Fruit fly (Drosophila melanogaster) whole organism, embryonic: ENCODE data around the gene CG42366.
A peak's percentile ranks its signal among the peaks of the same experiment; 100 is the strongest.

Source experiments
- Adf1 ChIP-seq: fragments of 200-800 bp; sonication (Bioruptor generic); IDR thresholded peaks from 2 replicates; pipeline ENCODE4 v1.3.6; 2022; ENCODE audit warnings: missing biosample characterization, missing genetic modification characterization
- BEAF-32 ChIP-seq: fragments of 200-800 bp; sonication (Bioruptor generic); optimal IDR thresholded peaks from 3 replicates; lab custom pipeline; 2017; ENCODE audit warnings: missing biosample characterization, missing genetic modification characterization, mild to moderate bottlenecking, moderate library complexity, missing genetic modification reagents
- Bgb ChIP-seq: fragments of 200-800 bp; sonication (Bioruptor generic); IDR thresholded peaks from 2 replicates; pipeline ENCODE4 v1.3.6; 2022; ENCODE audit warnings: missing biosample characterization, missing genetic modification characterization; ENCODE audit not compliant: partially characterized antibody
- CG10565 ChIP-seq: fragments of 200-800 bp; sonication (Bioruptor generic); optimal IDR thresholded peaks from 3 replicates; lab custom pipeline; 2016; ENCODE audit warnings: missing biosample characterization, mild to moderate bottlenecking, missing genetic modification characterization
- CG11456 ChIP-seq: fragments of 200-800 bp; sonication (Bioruptor generic); IDR thresholded peaks from 3 replicates; pipeline ENCODE4 v1.3.6; 2022; ENCODE audit warnings: missing biosample characterization, missing genetic modification characterization
- CG11695 ChIP-seq: fragments of 200-800 bp; sonication (Bioruptor generic); IDR thresholded peaks from 3 replicates; pipeline ENCODE4 v1.3.6; 2022; ENCODE audit warnings: missing biosample characterization, missing genetic modification characterization
- CG11723 ChIP-seq: fragments of 200-800 bp; sonication (Bioruptor generic); optimal IDR thresholded peaks from 2 replicates; lab custom pipeline; 2017; ENCODE audit warnings: missing biosample characterization, mild to moderate bottlenecking, missing genetic modification characterization
- CG12104 ChIP-seq: fragments of 200-800 bp; sonication (Bioruptor generic); optimal IDR thresholded peaks from 3 replicates; lab custom pipeline; 2016; ENCODE audit warnings: missing biosample characterization, missing genetic modification characterization
- CG14710 ChIP-seq: fragments of 200-800 bp; sonication (Bioruptor generic); optimal IDR thresholded peaks from 3 replicates; lab custom pipeline; 2019; ENCODE audit warnings: missing biosample characterization, mild to moderate bottlenecking, missing genetic modification characterization, moderate library complexity
- CG14860 ChIP-seq: fragments of 200-800 bp; sonication (Bioruptor generic); IDR thresholded peaks from 3 replicates; pipeline ENCODE4 v1.3.6; 2022; ENCODE audit warnings: missing biosample characterization, missing genetic modification characterization; ENCODE audit not compliant: partially characterized antibody
- CG16863 ChIP-seq: fragments of 200-800 bp; sonication (Bioruptor generic); optimal IDR thresholded peaks from 3 replicates; lab custom pipeline; 2016; ENCODE audit warnings: missing biosample characterization, missing genetic modification characterization
- CG18011 ChIP-seq: fragments of 200-800 bp; sonication (Bioruptor generic); optimal IDR thresholded peaks from 2 replicates; lab custom pipeline; 2017; ENCODE audit warnings: missing biosample characterization, missing genetic modification characterization, mild to moderate bottlenecking, moderate library complexity, missing genotype
- CG2202 ChIP-seq: fragments of 200-800 bp; sonication (Bioruptor generic); optimal IDR thresholded peaks from 2 replicates; lab custom pipeline; 2018; ENCODE audit warnings: missing biosample characterization, mild to moderate bottlenecking, missing genetic modification characterization
- CG34224 ChIP-seq: fragments of 200-800 bp; sonication (Bioruptor generic); IDR thresholded peaks from 3 replicates; pipeline ENCODE4 v1.3.6; 2022; ENCODE audit warnings: missing biosample characterization, missing genetic modification characterization; ENCODE audit not compliant: partially characterized antibody
- CG34422 ChIP-seq: fragments of 200-800 bp; sonication (Bioruptor generic); IDR thresholded peaks from 3 replicates; pipeline ENCODE4 v1.3.6; 2022; ENCODE audit warnings: missing biosample characterization, missing genetic modification characterization
- CG6254 ChIP-seq: fragments of 200-800 bp; sonication (Bioruptor generic); optimal IDR thresholded peaks from 3 replicates; lab custom pipeline; 2017; ENCODE audit warnings: mild to moderate bottlenecking, missing biosample characterization, missing genetic modification reagents, missing genetic modification characterization
- CG6791 ChIP-seq: fragments of 200-800 bp; sonication (Bioruptor generic); IDR thresholded peaks from 3 replicates; pipeline ENCODE4 v1.3.6; 2022; ENCODE audit warnings: missing biosample characterization, missing genetic modification characterization; ENCODE audit not compliant: partially characterized antibody
- CG8924 ChIP-seq: fragments of 200-800 bp; optimal IDR thresholded peaks from 3 replicates; lab custom pipeline; 2019; ENCODE audit warnings: missing biosample characterization, mild to moderate bottlenecking, missing genetic modification characterization, moderate library complexity
- CG9727 ChIP-seq: fragments of 200-800 bp; sonication (Bioruptor generic); optimal IDR thresholded peaks from 3 replicates; lab custom pipeline; 2017; ENCODE audit warnings: missing biosample characterization, mild to moderate bottlenecking, missing genetic modification characterization
- Deaf1 ChIP-seq: fragments of 200-800 bp; optimal IDR thresholded peaks from 3 replicates; lab custom pipeline; 2019; ENCODE audit warnings: missing biosample characterization, mild to moderate bottlenecking, missing genetic modification characterization, moderate library complexity
- Dll ChIP-seq: fragments of 200-800 bp; sonication (Bioruptor generic); IDR thresholded peaks from 4 replicates; pipeline ENCODE4 v1.3.6; 2022; ENCODE audit warnings: missing biosample characterization, missing genetic modification characterization; ENCODE audit not compliant: partially characterized antibody
- Doc2 ChIP-seq: fragments of 200-800 bp; sonication (Bioruptor generic); IDR thresholded peaks from 2 replicates; pipeline ENCODE4 v1.3.6; 2022; ENCODE audit warnings: missing biosample characterization, missing genetic modification characterization
- Dref ChIP-seq: fragments of 200-800 bp; sonication (Bioruptor generic); IDR thresholded peaks from 2 replicates; pipeline ENCODE4 v1.3.6; 2022; ENCODE audit warnings: missing biosample characterization, missing genetic modification characterization
- Ets65A ChIP-seq: fragments of 200-800 bp; sonication (Bioruptor generic); peaks from one replicate; lab custom pipeline; 2016; ENCODE audit warnings: missing biosample characterization, missing genetic modification characterization
- Hmr ChIP-seq: fragments of 200-800 bp; sonication (Bioruptor generic); optimal IDR thresholded peaks from 3 replicates; lab custom pipeline; 2017; ENCODE audit warnings: mild to moderate bottlenecking, missing biosample characterization, missing genetic modification reagents, missing genetic modification characterization
- Hr78 ChIP-seq, 2 experiments: fragments of 200-800 bp in 1 of 2; fragments of >200 bp in 1 of 2; sonication (Bioruptor generic) in 1 of 2; optimal IDR thresholded peaks; 2 replicates each; lab custom pipeline; 2017 to 2019; ENCODE audit warnings: missing biosample characterization in 2 of 2, missing genetic modification characterization in 2 of 2, mild to moderate bottlenecking in 1 of 2, moderate library complexity in 1 of 2
- MBD-R2 ChIP-seq: fragments of 200-800 bp; sonication (Bioruptor generic); IDR thresholded peaks from 2 replicates; pipeline ENCODE4 v1.3.6; 2022; ENCODE audit warnings: missing biosample characterization, missing genetic modification characterization
- Oaz ChIP-seq: fragments of 200-800 bp; sonication (Bioruptor generic); IDR thresholded peaks from 2 replicates; pipeline ENCODE4 v1.3.6; 2022; ENCODE audit warnings: missing biosample characterization, missing genetic modification characterization
- Opbp ChIP-seq: fragments of 200-800 bp; sonication (Bioruptor generic); IDR thresholded peaks from 3 replicates; pipeline ENCODE4 v1.3.6; 2022; ENCODE audit warnings: missing biosample characterization, missing genetic modification characterization; ENCODE audit not compliant: partially characterized antibody
- abd-A ChIP-seq: fragments of 200-800 bp; sonication (Bioruptor generic); optimal IDR thresholded peaks from 3 replicates; lab custom pipeline; 2019; ENCODE audit warnings: missing biosample characterization, mild to moderate bottlenecking, missing genetic modification characterization, moderate library complexity
- ato ChIP-seq: fragments of 200-800 bp; sonication (Bioruptor generic); IDR thresholded peaks from 2 replicates; pipeline ENCODE4 v1.3.6; 2022; ENCODE audit warnings: missing biosample characterization, missing genetic modification characterization; ENCODE audit not compliant: partially characterized antibody
- bcd ChIP-seq: fragments of 200-800 bp; sonication (Bioruptor generic); optimal IDR thresholded peaks from 2 replicates; lab custom pipeline; 2017; ENCODE audit warnings: missing biosample characterization, mild to moderate bottlenecking, missing genetic modification characterization
- chinmo ChIP-seq: fragments of 200-800 bp; sonication (Bioruptor generic); IDR thresholded peaks from 4 replicates; pipeline ENCODE4 v1.3.6; 2022; ENCODE audit warnings: missing biosample characterization, missing genetic modification characterization; ENCODE audit not compliant: partially characterized antibody
- fd96Cb ChIP-seq: fragments of 200-800 bp; sonication (Bioruptor generic); optimal IDR thresholded peaks from 2 replicates; lab custom pipeline; 2018; ENCODE audit warnings: missing biosample characterization, mild to moderate bottlenecking, missing genetic modification characterization, moderate library complexity
- fu2 ChIP-seq: fragments of 200-800 bp; sonication (Bioruptor generic); optimal IDR thresholded peaks from 2 replicates; lab custom pipeline; 2016; ENCODE audit warnings: missing biosample characterization, missing genetic modification characterization
- gro ChIP-seq: fragments of 200-800 bp; sonication (Bioruptor generic); optimal IDR thresholded peaks from 2 replicates; lab custom pipeline; 2016; ENCODE audit warnings: missing biosample characterization, missing genetic modification characterization
- gsb-n ChIP-seq: fragments of 200-800 bp; sonication (Bioruptor generic); optimal IDR thresholded peaks from 3 replicates; lab custom pipeline; 2018; ENCODE audit warnings: missing biosample characterization, mild to moderate bottlenecking, missing genetic modification characterization
- klu ChIP-seq: fragments of 200-800 bp; sonication (Bioruptor generic); IDR thresholded peaks from 2 replicates; pipeline ENCODE4 v1.3.6; 2022; ENCODE audit warnings: missing biosample characterization, missing genetic modification characterization
- nerfin-1 ChIP-seq: fragments of 200-800 bp; sonication (Bioruptor generic); optimal IDR thresholded peaks from 3 replicates; lab custom pipeline; 2019; ENCODE audit warnings: missing biosample characterization, mild to moderate bottlenecking, missing genetic modification characterization, moderate library complexity
- odd ChIP-seq: fragments of 200-800 bp; sonication (Bioruptor generic); optimal IDR thresholded peaks from 2 replicates; lab custom pipeline; 2017; ENCODE audit warnings: missing biosample characterization, mild to moderate bottlenecking, missing genetic modification characterization
- onecut ChIP-seq: fragments of 200-800 bp; sonication (Bioruptor generic); IDR thresholded peaks from 2 replicates; pipeline ENCODE4 v1.3.6; 2022; ENCODE audit warnings: missing biosample characterization, missing genetic modification characterization
- pan ChIP-seq, 4 experiments: fragments of >200 bp in 3 of 4; fragments of 200-800 bp in 1 of 4; sonication (Bioruptor generic) in 1 of 4; optimal IDR thresholded peaks in 3 of 4; IDR thresholded peaks in 1 of 4; 2 replicates each; pipeline versions ENCODE4 v1.3.6 to Lab custom; 2017 to 2022; ENCODE audit warnings: missing biosample characterization in 2 of 4, missing genetic modification characterization in 2 of 4, mixed read lengths in 1 of 4
- schlank ChIP-seq: fragments of 200-800 bp; sonication (Bioruptor generic); optimal IDR thresholded peaks from 2 replicates; lab custom pipeline; 2018; ENCODE audit warnings: missing biosample characterization, mild to moderate bottlenecking, missing genetic modification characterization
- sens ChIP-seq: fragments of 200-800 bp; sonication (Bioruptor generic); peaks from one replicate; lab custom pipeline; 2016; ENCODE audit warnings: missing biosample characterization, missing genetic modification characterization
- sug ChIP-seq: fragments of 200-800 bp; optimal IDR thresholded peaks from 2 replicates; lab custom pipeline; 2019; ENCODE audit warnings: missing biosample characterization, mild to moderate bottlenecking, missing genetic modification characterization, moderate library complexity
- tgo ChIP-seq: fragments of 200-800 bp; sonication (Bioruptor generic); IDR thresholded peaks from 3 replicates; pipeline ENCODE4 v1.3.6; 2022; ENCODE audit warnings: missing biosample characterization, missing genetic modification characterization
- tna ChIP-seq: fragments of 200-800 bp; sonication (Bioruptor generic); IDR thresholded peaks from 2 replicates; pipeline ENCODE4 v1.3.6; 2022; ENCODE audit warnings: missing biosample characterization, missing genetic modification characterization; ENCODE audit not compliant: partially characterized antibody
- z ChIP-seq: fragments of 200-800 bp; sonication (Bioruptor generic); IDR thresholded peaks from 3 replicates; pipeline ENCODE4 v1.3.6; 2022; ENCODE audit warnings: missing biosample characterization, missing genetic modification characterization

The CG42366 gene

DNA sequence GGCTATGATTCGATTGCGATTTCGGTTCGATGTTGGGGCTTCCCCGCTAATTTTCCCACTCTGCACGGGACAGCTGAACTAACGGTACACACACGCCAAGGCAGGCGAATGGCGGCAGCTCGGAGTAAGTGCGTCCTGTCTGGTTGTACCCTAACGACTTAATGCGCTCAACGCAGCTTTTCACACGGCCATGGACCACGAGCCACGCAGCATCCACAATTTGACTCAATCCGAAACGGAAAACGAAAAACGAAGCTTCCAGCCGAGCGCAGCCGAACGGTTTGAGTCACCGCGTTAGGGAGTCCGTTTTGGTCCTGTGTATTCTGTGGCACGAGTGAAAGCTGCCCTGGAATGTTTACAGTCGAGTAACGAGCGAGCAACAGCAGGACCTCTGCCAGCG is 38.9 kb upstream of the CG42366 start, which contains the start of gene nAChRalpha6:
TSS of gene nAChRalpha6 (minus strand) at position 165 of the 400 bp plus-strand sequence.
- TF ChIP-seq sens (GFP tag; lab: Kevin White, UChicago): no peak
- peak; percentile 57; the same call in 1 of the 2 replicates for TF ChIP-seq Bgb
- no peak for TF ChIP-seq CG2202 (tag; lab: Kevin White, UChicago)
- no peak for TF ChIP-seq fd96Cb (tag; lab: Kevin White, UChicago)
- TF ChIP-seq Deaf1 (tag; lab: Kevin White, UChicago): peak; percentile 93
- no peak for TF ChIP-seq Doc2
- TF ChIP-seq Hr78 (GFP tag; optimal IDR thresholded peaks at IDR 0.05; lab: Kevin White, UChicago): no peak
- no peak for TF ChIP-seq sug (tag; lab: Kevin White, UChicago)
- no peak for TF ChIP-seq CG11723
- peak; percentile 34 for TF ChIP-seq abd-A (tag; lab: Kevin White, UChicago)
- no peak for TF ChIP-seq CG8924 (tag; lab: Kevin White, UChicago)
- TF ChIP-seq pan (optimal IDR thresholded peaks at IDR 0.05; lab: Kevin White, UChicago): no peak
- TF ChIP-seq pan (GFP tag; optimal IDR thresholded peaks at IDR 0.05 in 1 of 2, IDR thresholded peaks at IDR 0.05 in 1 of 2): peak in 1 of 2 experiments; percentile 5
- 0 out of 4 replicates have a peak, but pooled peaks have one; percentile 54 for TF ChIP-seq chinmo (GFP tag; lab: Robert Waterston, UW)
- TF ChIP-seq CG34224 (GFP tag; lab: Robert Waterston, UW): no peak
- TF ChIP-seq Adf1 (GFP tag; lab: Robert Waterston, UW): peak; percentile 71; the same call in 1 of the 2 replicates
- no peak for TF ChIP-seq Hmr (GFP tag; lab: Kevin White, UChicago)
- TF ChIP-seq CG34422 (GFP tag; lab: Robert Waterston, UW): no peak
- no peak for TF ChIP-seq nerfin-1 (tag; lab: Kevin White, UChicago)
- TF ChIP-seq odd (GFP tag; lab: Kevin White, UChicago): no peak
- no peak for TF ChIP-seq CG18011 (GFP tag; lab: Kevin White, UChicago)
- TF ChIP-seq bcd (GFP tag; lab: Kevin White, UChicago): no peak
- no peak for TF ChIP-seq CG9727 (GFP tag; lab: Kevin White, UChicago)
- TF ChIP-seq z: peak; percentile 92
- TF ChIP-seq Oaz: no peak
- TF ChIP-seq CG12104 (GFP tag; lab: Kevin White, UChicago): no peak
- TF ChIP-seq CG16863 (GFP tag; lab: Kevin White, UChicago): no peak
- TF ChIP-seq Ets65A (GFP tag; lab: Kevin White, UChicago): peak; percentile 10

DNA sequence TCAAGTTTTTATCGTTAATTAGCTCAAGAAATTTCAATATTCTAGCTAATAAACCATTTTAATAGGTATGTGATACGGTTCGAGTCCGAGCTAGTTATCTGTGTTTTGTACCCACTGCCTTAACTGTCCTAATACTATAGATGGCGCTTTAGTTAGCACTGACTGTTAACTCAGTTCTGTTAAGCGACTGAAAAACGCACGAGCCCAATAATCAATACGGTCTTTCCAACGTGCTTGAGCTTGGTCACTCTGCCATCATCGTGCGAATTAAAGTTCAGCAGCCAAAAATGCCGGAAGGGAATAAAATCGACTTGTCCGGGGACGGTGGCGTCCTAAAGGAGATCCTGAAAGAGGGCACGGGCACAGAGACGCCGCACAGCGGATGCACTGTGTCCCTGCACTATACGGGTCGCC is 37.1 kb upstream of the CG42366 start, which contains the start of gene Fkbp59:
TSS of gene Fkbp59 (plus strand) at position 150 of the 414 bp plus-strand sequence.
- TF ChIP-seq CG6791 (GFP tag; lab: Robert Waterston, UW) (peak; percentile 94), tna (GFP tag; lab: Robert Waterston, UW) (peak; percentile 99), CG11695 (no peak), CG11456 (GFP tag; lab: Robert Waterston, UW) (no peak), CG14710 (peak; percentile 27), tgo (no peak), gsb-n (tag; lab: Kevin White, UChicago) (no peak), CG6254 (GFP tag; lab: Kevin White, UChicago) (no peak), Hmr (GFP tag; lab: Kevin White, UChicago) (peak; percentile 48), MBD-R2 (GFP tag; lab: Robert Waterston, UW) (peak; percentile 90), gro (peak; percentile 21), Dll (GFP tag; lab: Robert Waterston, UW) (peak; percentile 62; the same call in 3 of the 4 replicates), klu (GFP tag; lab: Robert Waterston, UW) (no peak), Deaf1 (tag; lab: Kevin White, UChicago) (peak; percentile 6), CG14860 (GFP tag; lab: Robert Waterston, UW) (peak; percentile 90), Dref (GFP tag; lab: Robert Waterston, UW) (peak; percentile 40; the same call in 1 of the 2 replicates), BEAF-32 (GFP tag; lab: Kevin White, UChicago) (peak; percentile 32), ato (GFP tag; lab: Robert Waterston, UW) (peak; percentile 92), schlank (tag; lab: Kevin White, UChicago) (no peak), Opbp (peak; percentile 58; the same call in 2 of the 3 replicates), CG10565 (GFP tag; lab: Kevin White, UChicago) (no peak), fu2 (GFP tag; lab: Kevin White, UChicago) (no peak), onecut (GFP tag; lab: Robert Waterston, UW) (peak; percentile 96)
